Worm (Caenorhabditis elegans) whole organism, L4 larva: ENCODE data around the gene nstp-4.

Experiments
- F44E2.7 ChIP-seq: fragments of 200-800 bp; sonication (Bioruptor generic); IDR thresholded peaks from 2 replicates; pipeline ENCODE4 v2.1.2; 2022; ENCODE audit warnings: missing genetic modification characterization, missing compliant biosample characterization
- R02D3.7 ChIP-seq: fragments of 150-350 bp; sonication (generic microtip); optimal IDR thresholded peaks from 3 replicates; lab custom pipeline; 2014; ENCODE audit warnings: missing biosample characterization, missing genetic modification characterization
- T20F7.1 ChIP-seq: fragments of 200-800 bp; sonication (Bioruptor generic); optimal IDR thresholded peaks from 2 replicates; lab custom pipeline; 2018; ENCODE audit warnings: mild to moderate bottlenecking, missing genetic modification characterization, missing compliant biosample characterization
- Y48G9A.11 ChIP-seq: fragments of 200-800 bp; sonication (Bioruptor generic); IDR thresholded peaks from 2 replicates; pipeline ENCODE4 v1.3.6; 2022; ENCODE audit warnings: missing genetic modification reagents, missing genetic modification characterization, missing compliant biosample characterization
- aha-1 ChIP-seq: fragments of 150-350 bp; peaks from one replicate; lab custom pipeline; 2014; ENCODE audit warnings: missing biosample characterization, missing genetic modification characterization
- ceh-28 ChIP-seq: fragments of 150-350 bp; optimal IDR thresholded peaks from 2 replicates; lab custom pipeline; 2014; ENCODE audit warnings: missing biosample characterization, missing genetic modification reagents, missing genetic modification characterization
- ces-1 ChIP-seq: fragments of 150-350 bp; sonication (generic microtip); optimal IDR thresholded peaks from 4 replicates; lab custom pipeline; 2014; ENCODE audit warnings: missing biosample characterization, missing genetic modification reagents, missing genetic modification characterization
- dpl-1 ChIP-seq: fragments of 150-350 bp; optimal IDR thresholded peaks from 2 replicates; lab custom pipeline; 2014; ENCODE audit warnings: missing biosample characterization, missing genetic modification reagents, missing genetic modification characterization
- duxl-1 ChIP-seq: sonication (generic microtip); optimal IDR thresholded peaks from 2 replicates; lab custom pipeline; 2016; ENCODE audit warnings: mild to moderate bottlenecking, missing genetic modification characterization, moderate library complexity, missing compliant biosample characterization; ENCODE audit not compliant: poor library complexity
- dve-1 ChIP-seq: sonication (generic microtip); optimal IDR thresholded peaks from 2 replicates; lab custom pipeline; 2017; ENCODE audit warnings: antibody characterized with exemption, mild to moderate bottlenecking, missing genetic modification characterization, missing compliant biosample characterization; ENCODE audit not compliant: insufficient read depth
- egl-27 ChIP-seq: sonication (generic microtip); optimal IDR thresholded peaks from 3 replicates; lab custom pipeline; 2017; ENCODE audit warnings: missing biosample characterization, missing genetic modification reagents, missing genetic modification characterization
- fos-1 ChIP-seq: fragments of 150-350 bp; optimal IDR thresholded peaks from 2 replicates; lab custom pipeline; 2014; ENCODE audit warnings: missing biosample characterization, missing genetic modification characterization
- hif-1 ChIP-seq, 2 experiments: sonication (generic microtip); optimal IDR thresholded peaks; 2 replicates each; lab custom pipeline; 2016 to 2017; ENCODE audit warnings: missing compliant biosample characterization in 2 of 2, missing genetic modification characterization in 2 of 2, missing genetic modification reagents in 2 of 2, missing genotype in 2 of 2, mild to moderate bottlenecking in 1 of 2
- lin-29 ChIP-seq: fragments of 200-800 bp; sonication (Bioruptor generic); IDR thresholded peaks from 2 replicates; pipeline ENCODE4 v1.3.6; 2022; ENCODE audit warnings: missing genetic modification reagents, missing genetic modification characterization, missing compliant biosample characterization
- lin-39 ChIP-seq: fragments of 150-350 bp; optimal IDR thresholded peaks from 2 replicates; lab custom pipeline; 2014; ENCODE audit warnings: missing biosample characterization, missing genetic modification reagents, missing genetic modification characterization
- lir-3 ChIP-seq: sonication (generic microtip); optimal IDR thresholded peaks from 2 replicates; lab custom pipeline; 2016; ENCODE audit warnings: mild to moderate bottlenecking, missing genetic modification characterization, missing compliant biosample characterization
- lsy-2 ChIP-seq, 2 experiments: fragments of 150-350 bp in 1 of 2; sonication (generic microtip) in 1 of 2; optimal IDR thresholded peaks; 2 replicates each; lab custom pipeline; 2014 to 2017; ENCODE audit warnings: missing biosample characterization in 2 of 2, missing genetic modification characterization in 2 of 2
- madf-5 ChIP-seq, 2 experiments: fragments of 200-800 bp; sonication (Bioruptor generic); IDR thresholded peaks; 2 replicates each; pipeline ENCODE4 v1.3.6; 2022; ENCODE audit warnings: missing compliant biosample characterization in 2 of 2, missing genetic modification characterization in 2 of 2
- madf-9 ChIP-seq: fragments of 200-800 bp; sonication (Bioruptor generic); conservative IDR thresholded peaks from 2 replicates; pipeline ENCODE4 v1.3.6; 2022; ENCODE audit warnings: missing genetic modification reagents, missing genetic modification characterization, missing compliant biosample characterization
- mdl-1 ChIP-seq, 2 experiments: fragments of 150-350 bp in 1 of 2; sonication (generic microtip) in 1 of 2; optimal IDR thresholded peaks; 2 replicates each; lab custom pipeline; 2014 to 2017; ENCODE audit warnings: missing biosample characterization in 2 of 2, missing genetic modification characterization in 2 of 2
- mep-1 ChIP-seq: fragments of 150-350 bp; sonication (generic microtip); optimal IDR thresholded peaks from 3 replicates; lab custom pipeline; 2014; ENCODE audit warnings: missing biosample characterization, missing genetic modification characterization
- mes-2 ChIP-seq: sonication (generic microtip); optimal IDR thresholded peaks from 2 replicates; lab custom pipeline; 2016; ENCODE audit warnings: missing genotype, mild to moderate bottlenecking, missing genetic modification characterization, missing compliant biosample characterization; ENCODE audit not compliant: poor library complexity, severe bottlenecking
- nhr-10 ChIP-seq: fragments of 150-350 bp; optimal IDR thresholded peaks from 2 replicates; lab custom pipeline; 2014; ENCODE audit warnings: missing biosample characterization, missing genetic modification characterization
- nhr-102 ChIP-seq: sonication (generic microtip); optimal IDR thresholded peaks from 2 replicates; lab custom pipeline; 2016; ENCODE audit warnings: mild to moderate bottlenecking, missing genetic modification characterization, moderate library complexity, missing compliant biosample characterization
- nhr-11 ChIP-seq: fragments of 150-350 bp; optimal IDR thresholded peaks from 2 replicates; lab custom pipeline; 2014; ENCODE audit warnings: missing biosample characterization, missing genetic modification characterization
- nhr-41 ChIP-seq: fragments of 200-800 bp; sonication (Bioruptor generic); IDR thresholded peaks from 2 replicates; pipeline ENCODE4 v1.3.6; 2022; ENCODE audit warnings: missing genetic modification reagents, missing genetic modification characterization, missing compliant biosample characterization
- nhr-6 ChIP-seq: fragments of 150-350 bp; optimal IDR thresholded peaks from 2 replicates; lab custom pipeline; 2014; ENCODE audit warnings: missing biosample characterization, missing genetic modification characterization
- nhr-76 ChIP-seq: fragments of 150-350 bp; optimal IDR thresholded peaks from 2 replicates; lab custom pipeline; 2014; ENCODE audit warnings: missing biosample characterization, missing genetic modification characterization
- nhr-77 ChIP-seq: fragments of 150-350 bp; optimal IDR thresholded peaks from 2 replicates; lab custom pipeline; 2014; ENCODE audit warnings: missing biosample characterization, missing genetic modification characterization
- pha-4 ChIP-seq, 2 experiments: fragments of 150-350 bp in 1 of 2; fragments of 200-800 bp in 1 of 2; sonication (Bioruptor generic) in 1 of 2; IDR thresholded peaks in 1 of 2; optimal IDR thresholded peaks in 1 of 2; 2 replicates each; pipeline versions ENCODE4 v1.3.6 to Lab custom; 2014 to 2022; ENCODE audit warnings: missing genetic modification characterization in 2 of 2, missing genetic modification reagents in 2 of 2, missing biosample characterization in 1 of 2, missing compliant biosample characterization in 1 of 2
- php-3 ChIP-seq: fragments of 200-800 bp; sonication (Bioruptor generic); IDR thresholded peaks from 2 replicates; pipeline ENCODE4 v1.3.6; 2022; ENCODE audit warnings: missing genetic modification reagents, missing genetic modification characterization, missing compliant biosample characterization
- pqm-1 ChIP-seq: sonication (generic microtip); optimal IDR thresholded peaks from 2 replicates; lab custom pipeline; 2017; ENCODE audit warnings: missing biosample characterization, missing genetic modification characterization
- sdz-12 ChIP-seq: fragments of 200-800 bp; sonication (Bioruptor generic); optimal IDR thresholded peaks from 2 replicates; lab custom pipeline; 2018; ENCODE audit warnings: mild to moderate bottlenecking, missing genetic modification characterization, missing compliant biosample characterization
- tag-97 ChIP-seq: fragments of 200-800 bp; sonication (Bioruptor generic); IDR thresholded peaks from 2 replicates; pipeline ENCODE4 v1.3.6; 2022; ENCODE audit warnings: missing genetic modification characterization, missing compliant biosample characterization
- zag-1 ChIP-seq: fragments of 150-350 bp; optimal IDR thresholded peaks from 2 replicates; lab custom pipeline; 2014; ENCODE audit warnings: missing biosample characterization, missing genetic modification characterization
- ztf-7 ChIP-seq: fragments of 150-350 bp; optimal IDR thresholded peaks from 2 replicates; lab custom pipeline; 2014; ENCODE audit warnings: missing biosample characterization, missing genetic modification characterization

The nstp-4 gene

ce11 chrII:388533-388932, at the start of gene nstp-4:
nstp-4 (plus strand) TSS chrII:388833.
- TF ChIP-seq mdl-1 (tag; optimal IDR thresholded peaks at IDR 0.05; lab: Kevin White, UChicago) = no peak
- TF ChIP-seq egl-27 = no peak
- no peak for TF ChIP-seq ztf-7 (tag; lab: Kevin White, UChicago)
- TF ChIP-seq pha-4 (GFP tag; IDR thresholded peaks at IDR 0.05; lab: Robert Waterston, UW) = no peak
- no peak for TF ChIP-seq pha-4 (tag; optimal IDR thresholded peaks at IDR 0.05; lab: Kevin White, UChicago)
- TF ChIP-seq sdz-12 (GFP tag; lab: Kevin White, UChicago) = no peak
- no peak for TF ChIP-seq Y48G9A.11 (GFP tag; lab: Robert Waterston, UW)
- TF ChIP-seq lir-3 (tag; lab: Kevin White, UChicago) = no peak
- TF ChIP-seq pqm-1 (tag; lab: Kevin White, UChicago) = no peak
- no peak for TF ChIP-seq lin-29 (GFP tag; lab: Robert Waterston, UW)
- no peak for TF ChIP-seq F44E2.7 (GFP tag; lab: Robert Waterston, UW)
- no peak for TF ChIP-seq dve-1 (tag; lab: Kevin White, UChicago)
- no peak for TF ChIP-seq ceh-28 (tag; lab: Kevin White, UChicago)
- TF ChIP-seq nhr-10 (tag; lab: Kevin White, UChicago) = no peak
- TF ChIP-seq nhr-76 = no peak

- TF ChIP-seq nhr-6 (no peak), hif-1 (tag; optimal IDR thresholded peaks at IDR 0.05; lab: Kevin White, UChicago) (no peak), mep-1 (no peak), zag-1 (tag; lab: Kevin White, UChicago) (no peak), F44E2.7 (GFP tag; lab: Robert Waterston, UW) (no peak), nhr-10 (tag; lab: Kevin White, UChicago) (no peak), php-3 (GFP tag; lab: Robert Waterston, UW) (no peak), nhr-102 (tag; lab: Kevin White, UChicago) (no peak), tag-97 (GFP tag; lab: Robert Waterston, UW) (no peak), madf-9 (GFP tag; lab: Robert Waterston, UW) (no peak)
Measured at ce11 chrII:340224-340623, 48.4 kb upstream of the nstp-4 start, which contains the start of gene clc-31. clc-31 (plus strand) TSS chrII:340524.

ce11 chrII:340714-341113, 47.9 kb upstream of the nstp-4 start:
- TF ChIP-seq nhr-11 (tag; lab: Kevin White, UChicago) = no peak
- TF ChIP-seq aha-1 (tag; lab: Kevin White, UChicago) = peak; percentile 91

ce11 chrII:341282-341681, 47.4 kb upstream of the nstp-4 start:
- TF ChIP-seq madf-5 (GFP tag; IDR thresholded peaks at IDR 0.05; lab: Robert Waterston, UW) = 0 out of 4 replicates have a peak, but pooled peaks of 1 of the 2 experiments have one; percentile 25
- peak; percentile 19 for TF ChIP-seq aha-1 (tag; lab: Kevin White, UChicago)
- TF ChIP-seq nhr-77 (tag; lab: Kevin White, UChicago) = no peak

- peak; percentile 23 for TF ChIP-seq dpl-1 (GFP tag; lab: Kevin White, UChicago)
- peak in 1 of 2 experiments; percentile 52 for TF ChIP-seq lsy-2 (tag; optimal IDR thresholded peaks at IDR 0.05; lab: Kevin White, UChicago)
- TF ChIP-seq mes-2 (tag; lab: Kevin White, UChicago) = no peak
- TF ChIP-seq T20F7.1 (GFP tag; lab: Kevin White, UChicago) = peak; percentile 97
- no peak for TF ChIP-seq R02D3.7 (tag; lab: Kevin White, UChicago)
- no peak for TF ChIP-seq fos-1 (tag; lab: Kevin White, UChicago)
- TF ChIP-seq lir-3 (tag; lab: Kevin White, UChicago) = no peak
- no peak for TF ChIP-seq lin-39 (tag; lab: Kevin White, UChicago)
- TF ChIP-seq ces-1 (GFP tag; lab: Kevin White, UChicago) = peak; percentile 7
- no peak for TF ChIP-seq nhr-102 (tag; lab: Kevin White, UChicago)
- TF ChIP-seq duxl-1 (tag; lab: Kevin White, UChicago) = no peak
- TF ChIP-seq nhr-41 (GFP tag; lab: Robert Waterston, UW) = no peak
- peak; percentile 99 for TF ChIP-seq Y48G9A.11 (GFP tag; lab: Robert Waterston, UW)
- TF ChIP-seq, all 104 proteins: peak for 5
Measured at ce11 chrII:347734-348133, 40.9 kb upstream of the nstp-4 start, which contains the start of gene D1069.3. D1069.3 (minus strand) TSS chrII:347891.
